Fruit fly (Drosophila melanogaster): ENCODE results near the gene CG16812.
"Not testable (repeated sequence)": the region's sequence is repeated elsewhere in the genome, so short reads cannot be mapped to it uniquely, and the experiment has no call there.

The CG16812 gene

DNA sequence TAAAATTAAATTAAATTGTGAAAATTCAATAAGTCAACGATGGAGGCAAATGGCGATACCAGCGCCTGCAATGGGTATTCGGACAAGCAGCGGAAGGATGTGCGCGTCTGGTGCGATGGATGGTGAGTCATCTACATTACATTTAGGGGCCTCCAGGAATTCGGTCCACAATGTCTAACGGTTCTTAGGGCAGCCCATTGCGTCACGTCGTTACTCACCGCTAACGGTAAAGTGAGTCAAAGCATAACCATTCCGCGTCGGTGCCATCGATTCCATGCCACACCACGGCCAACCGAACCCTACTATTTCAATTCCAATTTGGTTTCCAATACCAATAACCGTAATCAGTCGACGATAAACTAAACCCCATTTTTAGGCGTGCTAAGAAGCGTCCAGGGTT lies 18.2 kb upstream of the CG16812 start:
- no peak for TF ChIP-seq Myc (optimal IDR thresholded peaks at IDR 0.05)
- TF ChIP-seq h (optimal IDR thresholded peaks at IDR 0.05) = no peak
- TF ChIP-seq Sin3A (optimal IDR thresholded peaks at IDR 0.05) = no peak
- TF ChIP-seq insv (optimal IDR thresholded peaks at IDR 0.05) = no peak
- no peak for TF ChIP-seq ttk (optimal IDR thresholded peaks at IDR 0.05)
- no peak for TF ChIP-seq psq (optimal IDR thresholded peaks at IDR 0.05)

DNA sequence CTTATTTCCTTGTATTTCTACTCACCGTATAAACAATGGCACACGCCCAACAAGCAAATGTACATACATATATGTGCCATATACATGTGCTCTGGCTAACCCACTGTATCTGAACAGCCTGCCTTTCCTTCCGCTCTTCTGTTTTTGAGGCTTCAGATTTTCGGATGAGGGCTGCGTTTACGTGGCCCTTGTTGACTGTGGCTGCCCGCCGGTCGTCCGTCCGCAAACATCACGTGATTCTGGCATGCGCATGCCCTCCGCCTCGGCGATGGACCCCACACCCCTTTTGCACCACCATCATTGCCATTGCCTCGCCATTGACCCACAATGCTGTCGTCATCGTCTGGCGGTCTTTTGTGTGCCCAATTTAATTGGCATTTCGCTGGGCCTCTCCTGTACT lies 17.1 kb upstream of the CG16812 start:
- TF ChIP-seq psq (optimal IDR thresholded peaks at IDR 0.05) (no peak), insv (optimal IDR thresholded peaks at IDR 0.05) (no peak), h (optimal IDR thresholded peaks at IDR 0.05) (no peak), ttk (optimal IDR thresholded peaks at IDR 0.05) (no peak), Sin3A (optimal IDR thresholded peaks at IDR 0.05) (no peak), Myc (optimal IDR thresholded peaks at IDR 0.05) (no peak)

- TF ChIP-seq psq (optimal IDR thresholded peaks at IDR 0.05) = no peak
- TF ChIP-seq ttk (optimal IDR thresholded peaks at IDR 0.05) = no peak
- TF ChIP-seq Sin3A (optimal IDR thresholded peaks at IDR 0.05) = no peak
- TF ChIP-seq Myc (optimal IDR thresholded peaks at IDR 0.05) = no peak
- no peak for TF ChIP-seq insv (optimal IDR thresholded peaks at IDR 0.05)
- TF ChIP-seq h (optimal IDR thresholded peaks at IDR 0.05) = no peak
Measured at dm6 chr2L:13206077-13206668, 16.2 kb upstream of the CG16812 start.

DNA sequence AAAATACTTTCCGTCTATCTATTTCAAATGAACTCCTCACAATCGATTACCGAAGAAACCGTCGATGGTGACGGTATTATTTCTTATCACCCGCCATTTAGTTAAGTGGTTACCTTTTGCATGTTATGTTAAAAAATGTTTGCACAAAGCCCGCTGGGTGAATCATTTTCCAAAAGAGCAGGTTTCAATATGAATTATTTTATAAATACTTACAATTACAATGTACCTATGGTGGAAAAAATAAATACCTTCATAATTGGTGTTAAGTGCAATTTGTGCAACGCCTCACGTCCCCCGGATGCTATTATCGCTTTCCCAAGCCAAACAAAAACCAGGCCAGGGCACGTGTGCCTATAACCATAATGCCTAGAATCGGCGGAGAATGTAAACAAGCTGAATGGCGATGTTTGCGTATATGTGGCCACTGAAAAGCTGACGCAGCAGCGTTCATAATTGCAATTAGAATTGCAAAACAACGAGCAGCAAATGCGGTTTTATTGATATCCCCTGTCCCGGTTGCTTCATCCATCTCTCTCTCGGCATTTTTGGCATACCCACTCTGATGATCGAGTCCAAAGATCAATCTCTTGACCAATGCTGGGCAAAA lies 15.4 kb upstream of the CG16812 start:
- no peak for TF ChIP-seq Myc (optimal IDR thresholded peaks at IDR 0.05)
- no peak for TF ChIP-seq ttk (optimal IDR thresholded peaks at IDR 0.05)
- TF ChIP-seq psq (optimal IDR thresholded peaks at IDR 0.05) = no peak

DNA sequence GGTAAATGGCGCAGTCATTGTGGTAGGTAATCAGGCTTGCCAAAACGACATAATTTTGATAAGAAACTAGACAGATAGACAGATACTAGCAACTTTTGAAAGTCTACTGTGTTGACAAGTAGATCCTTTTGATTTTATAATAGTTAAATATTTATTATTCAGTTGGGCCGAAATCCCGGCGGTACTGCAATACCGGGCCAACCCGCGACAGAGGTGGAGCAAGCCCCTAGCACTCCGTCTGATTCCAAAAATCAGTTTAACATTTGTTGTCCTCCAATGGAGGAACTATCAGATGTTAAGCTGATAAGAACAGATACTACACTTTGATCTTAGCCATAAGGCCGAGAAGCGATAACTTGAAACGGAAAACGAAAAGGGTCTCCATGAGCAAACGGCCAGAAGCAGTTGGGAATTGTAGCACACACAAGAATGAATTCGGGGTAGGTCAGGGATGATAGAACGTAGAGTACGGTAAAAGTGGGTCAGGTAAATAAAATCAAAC lies 10.6 kb upstream of the CG16812 start, which contains the start of gene CG15482:
Gene CG15482, minus strand, starts transcription at position 51 of the 502 bp plus-strand sequence.
- TF ChIP-seq h, Sin3A, insv (optimal IDR thresholded peaks at IDR 0.05): not testable (repeated sequence)

- TF ChIP-seq Myc (optimal IDR thresholded peaks at IDR 0.05) (no peak), insv (optimal IDR thresholded peaks at IDR 0.05) (no peak), ttk (optimal IDR thresholded peaks at IDR 0.05) (no peak), Sin3A (optimal IDR thresholded peaks at IDR 0.05) (no peak), psq (optimal IDR thresholded peaks at IDR 0.05) (no peak), h (optimal IDR thresholded peaks at IDR 0.05) (no peak)
Measured at dm6 chr2L:13215010-13215409, 7.4 kb upstream of the CG16812 start, which contains the start of gene kek4. Gene kek4, minus strand, starts transcription at chr2L:13215350.

dm6 chr2L:13219281-13220092 lies 2.9 kb upstream of the CG16812 start, which contains the start of the genes CG9426 and mRF1:
Gene CG9426, minus strand, starts transcription at chr2L:13219923.
Gene mRF1, plus strand, starts transcription at chr2L:13219979.
- TF ChIP-seq Myc (optimal IDR thresholded peaks at IDR 0.05) = no peak
- TF ChIP-seq h (optimal IDR thresholded peaks at IDR 0.05) = no peak
- no peak for TF ChIP-seq Sin3A (optimal IDR thresholded peaks at IDR 0.05)
- no peak for TF ChIP-seq ttk (optimal IDR thresholded peaks at IDR 0.05)
- TF ChIP-seq psq (optimal IDR thresholded peaks at IDR 0.05) = no peak
- no peak for TF ChIP-seq insv (optimal IDR thresholded peaks at IDR 0.05)

DNA sequence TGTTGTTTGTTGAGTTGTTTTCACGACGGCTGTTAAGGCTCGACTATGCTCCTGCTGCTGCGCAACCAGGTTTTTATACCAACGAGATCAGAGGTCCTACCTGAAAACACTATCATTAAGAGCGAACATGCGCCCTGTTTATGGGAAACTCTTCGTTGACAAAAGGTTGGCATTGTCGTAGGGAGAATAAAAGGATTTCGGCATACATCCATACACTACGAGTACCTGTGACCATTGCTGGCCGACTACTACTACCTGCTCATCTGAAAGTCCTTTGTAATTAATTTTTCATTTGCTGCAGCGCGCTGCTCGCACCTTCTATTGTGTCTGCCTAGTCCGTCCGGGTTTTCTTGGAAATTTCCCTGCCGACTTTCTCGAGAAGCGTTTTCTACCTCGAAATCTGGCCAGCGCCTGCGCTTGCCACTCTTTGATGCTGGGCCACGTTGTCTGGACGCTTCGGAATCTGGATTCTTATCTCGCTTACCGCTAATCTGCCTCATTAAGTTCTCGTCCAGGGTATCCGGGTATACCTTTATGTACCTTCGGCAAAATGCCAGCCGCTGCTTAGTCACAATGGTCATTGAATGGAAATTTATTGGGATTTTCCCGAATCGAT lies 2.9 kb downstream of the CG16812 start, which contains the start of gene CG15480:
Gene CG15480, minus strand, starts transcription at position 51 of the 616 bp plus-strand sequence.
- TF ChIP-seq insv (optimal IDR thresholded peaks at IDR 0.05) = no peak
- no peak for TF ChIP-seq h (optimal IDR thresholded peaks at IDR 0.05)
- TF ChIP-seq psq (optimal IDR thresholded peaks at IDR 0.05) = no peak
- TF ChIP-seq Sin3A (optimal IDR thresholded peaks at IDR 0.05) = no peak
- no peak for TF ChIP-seq Myc (optimal IDR thresholded peaks at IDR 0.05)
- TF ChIP-seq ttk (optimal IDR thresholded peaks at IDR 0.05) = no peak

dm6 chr2L:13227242-13227641 lies 4.9 kb downstream of the CG16812 start, which contains the start of gene CG16813:
Gene CG16813, plus strand, starts transcription at chr2L:13227529.
- TF ChIP-seq Sin3A (optimal IDR thresholded peaks at IDR 0.05) (no peak), h (optimal IDR thresholded peaks at IDR 0.05) (no peak), Myc (optimal IDR thresholded peaks at IDR 0.05) (no peak), psq (optimal IDR thresholded peaks at IDR 0.05) (no peak), insv (optimal IDR thresholded peaks at IDR 0.05) (no peak), ttk (optimal IDR thresholded peaks at IDR 0.05) (no peak)

DNA sequence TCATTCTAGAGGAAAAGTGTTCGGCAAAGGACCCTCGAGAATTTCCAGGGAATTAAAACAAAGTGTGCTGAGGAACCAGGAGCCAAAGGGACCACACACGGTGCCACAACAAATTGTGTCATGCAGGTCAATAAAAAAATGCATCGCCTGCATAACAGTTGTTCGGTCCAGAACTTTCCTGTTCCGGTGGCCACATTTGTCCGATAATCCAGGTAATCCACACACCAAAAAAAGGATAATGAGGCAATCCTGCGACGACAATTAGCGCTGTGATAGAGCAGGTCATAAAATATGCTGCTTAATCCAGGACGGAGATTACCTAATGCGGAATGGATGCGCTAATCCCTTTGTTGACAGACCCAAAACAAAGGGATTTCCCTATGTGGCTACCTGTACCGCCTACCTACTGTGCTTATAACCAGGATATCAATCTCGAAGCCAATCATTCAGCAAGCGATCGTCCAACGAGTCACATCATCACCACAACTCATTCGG lies 7.0 kb downstream of the CG16812 start, which contains the start of gene CG16815:
Gene CG16815, plus strand, starts transcription at position 445 of the 495 bp plus-strand sequence.
- TF ChIP-seq psq (optimal IDR thresholded peaks at IDR 0.05) = no peak
- TF ChIP-seq Myc (optimal IDR thresholded peaks at IDR 0.05) = no peak
- no peak for TF ChIP-seq ttk (optimal IDR thresholded peaks at IDR 0.05)
- no peak for TF ChIP-seq insv (optimal IDR thresholded peaks at IDR 0.05)
- no peak for TF ChIP-seq h (optimal IDR thresholded peaks at IDR 0.05)
- no peak for TF ChIP-seq Sin3A (optimal IDR thresholded peaks at IDR 0.05)

dm6 chr2L:13231739-13232138 lies 9.4 kb downstream of the CG16812 start, which contains the start of gene Prosalpha6T:
Gene Prosalpha6T, plus strand, starts transcription at chr2L:13232039.
- TF ChIP-seq psq (optimal IDR thresholded peaks at IDR 0.05) = no peak
- no peak for TF ChIP-seq ttk (optimal IDR thresholded peaks at IDR 0.05)
- no peak for TF ChIP-seq h (optimal IDR thresholded peaks at IDR 0.05)

Data from Kc167 (cell line).